Worm (Caenorhabditis elegans) whole organism, young adult: ENCODE data around the gene pot-1.
"Not testable (repeated sequence)": the region's sequence is repeated elsewhere in the genome, so short reads cannot be mapped to it uniquely, and the experiment has no call there.

Experiments
- B0019.2 ChIP-seq: fragments of 200-800 bp; sonication (Bioruptor generic); conservative IDR thresholded peaks from 2 replicates; pipeline ENCODE4 v1.3.6; 2022; ENCODE audit warnings: missing genetic modification reagents, missing genetic modification characterization, missing compliant biosample characterization
- B0261.1 ChIP-seq: sonication (generic microtip); optimal IDR thresholded peaks from 2 replicates; lab custom pipeline; 2016; ENCODE audit warnings: mild to moderate bottlenecking, missing genetic modification characterization, moderate library complexity, missing compliant biosample characterization
- B0336.3 ChIP-seq: fragments of 200-800 bp; sonication (Bioruptor generic); IDR thresholded peaks from 2 replicates; pipeline ENCODE4 v1.3.6; 2022; ENCODE audit warnings: missing genetic modification characterization, missing compliant biosample characterization
- C17E4.6 ChIP-seq: fragments of 200-800 bp; sonication (Bioruptor generic); IDR thresholded peaks from 2 replicates; pipeline ENCODE4 v1.3.6; 2022; ENCODE audit warnings: missing genetic modification reagents, missing genetic modification characterization, missing compliant biosample characterization
- D2030.7 ChIP-seq: fragments of 200-800 bp; sonication (Bioruptor generic); IDR thresholded peaks from 2 replicates; pipeline ENCODE4 v1.3.6; 2022; ENCODE audit warnings: missing genetic modification reagents, missing genetic modification characterization, missing compliant biosample characterization
- F49E8.2 ChIP-seq: sonication (generic microtip); optimal IDR thresholded peaks from 3 replicates; lab custom pipeline; 2017; ENCODE audit warnings: missing genetic modification characterization, mild to moderate bottlenecking, missing compliant biosample characterization, antibody characterized with exemption, moderate library complexity; ENCODE audit not compliant: insufficient read depth
- T07F8.4 ChIP-seq: sonication (generic microtip); optimal IDR thresholded peaks from 2 replicates; lab custom pipeline; 2016; ENCODE audit warnings: mild to moderate bottlenecking, missing genetic modification characterization, moderate library complexity, missing compliant biosample characterization
- Y53G8AR.9 ChIP-seq: fragments of 200-800 bp; sonication (Bioruptor generic); conservative IDR thresholded peaks from 2 replicates; pipeline ENCODE4 v1.3.6; 2022; ENCODE audit warnings: missing genetic modification reagents, missing genetic modification characterization, missing compliant biosample characterization
- akir-1 ChIP-seq: fragments of 200-800 bp; sonication (Bioruptor generic); optimal IDR thresholded peaks from 2 replicates; lab custom pipeline; 2018; ENCODE audit warnings: mild to moderate bottlenecking, missing genetic modification characterization, moderate library complexity, missing compliant biosample characterization
- ama-1 ChIP-seq, 3 experiments: fragments of 150-350 bp in 1 of 3; sonication (generic microtip) in 2 of 3; optimal IDR thresholded peaks; 2 replicates each; lab custom pipeline; 2014 to 2018; ENCODE audit warnings: missing biosample characterization in 2 of 3, missing genetic modification characterization in 2 of 3, missing genetic modification reagents in 2 of 3
- aptf-3 ChIP-seq: fragments of 200-800 bp; sonication (Bioruptor generic); IDR thresholded peaks from 2 replicates; pipeline ENCODE4 v1.3.6; 2022; ENCODE audit warnings: missing genetic modification characterization, missing compliant biosample characterization
- atf-7 ChIP-seq: sonication (generic microtip); optimal IDR thresholded peaks from 2 replicates; lab custom pipeline; 2017; ENCODE audit warnings: mild to moderate bottlenecking, missing genetic modification characterization, missing compliant biosample characterization
- attf-3 ChIP-seq: fragments of 200-800 bp; sonication (Bioruptor generic); conservative IDR thresholded peaks from 2 replicates; pipeline ENCODE4 v1.3.6; 2022; ENCODE audit warnings: missing genetic modification reagents, missing genetic modification characterization, missing compliant biosample characterization
- attf-6 ChIP-seq: fragments of 200-800 bp; sonication (Bioruptor generic); IDR thresholded peaks from 2 replicates; pipeline ENCODE4 v1.3.6; 2022; ENCODE audit warnings: missing genetic modification reagents, missing genetic modification characterization, missing compliant biosample characterization
- cebp-1 ChIP-seq, 2 experiments: fragments of 200-800 bp in 1 of 2; sonication (Bioruptor generic) in 1 of 2; sonication (generic microtip) in 1 of 2; IDR thresholded peaks in 1 of 2; optimal IDR thresholded peaks in 1 of 2; 2 replicates each; pipeline versions ENCODE4 v1.3.6 to Lab custom; 2017 to 2022; ENCODE audit warnings: missing compliant biosample characterization in 2 of 2, missing genetic modification characterization in 2 of 2, mild to moderate bottlenecking in 1 of 2, missing genetic modification reagents in 1 of 2, moderate library complexity in 1 of 2
- ceh-40 ChIP-seq: fragments of 200-800 bp; sonication (Bioruptor generic); IDR thresholded peaks from 2 replicates; pipeline ENCODE4 v1.3.6; 2022; ENCODE audit warnings: missing genetic modification characterization, missing compliant biosample characterization
- egl-18 ChIP-seq: fragments of 200-800 bp; sonication (Bioruptor generic); IDR thresholded peaks from 2 replicates; pipeline ENCODE4 v1.3.6; 2022; ENCODE audit warnings: missing genetic modification reagents, missing genetic modification characterization, missing compliant biosample characterization
- fkh-3 ChIP-seq: sonication (generic microtip); optimal IDR thresholded peaks from 2 replicates; lab custom pipeline; 2016; ENCODE audit warnings: mild to moderate bottlenecking, missing genetic modification characterization, missing compliant biosample characterization
- hlh-12 ChIP-seq: sonication (generic microtip); optimal IDR thresholded peaks from 2 replicates; lab custom pipeline; 2016; ENCODE audit warnings: missing genetic modification characterization, missing compliant biosample characterization
- hrde-1 ChIP-seq: sonication (generic microtip); optimal IDR thresholded peaks from 2 replicates; lab custom pipeline; 2016; ENCODE audit warnings: missing genetic modification characterization, mild to moderate bottlenecking, missing compliant biosample characterization, moderate library complexity, missing genotype, missing genetic modification reagents, borderline replicate concordance
- hsf-1 ChIP-seq: fragments of 200-800 bp; sonication (Bioruptor generic); IDR thresholded peaks from 2 replicates; pipeline ENCODE4 v1.3.6; 2022; ENCODE audit warnings: missing genetic modification reagents, missing genetic modification characterization, missing compliant biosample characterization
- lag-1 ChIP-seq: fragments of 200-800 bp; sonication (Bioruptor generic); IDR thresholded peaks from 2 replicates; pipeline ENCODE4 v1.3.6; 2022; ENCODE audit warnings: missing genetic modification reagents, missing genetic modification characterization, missing compliant biosample characterization
- let-607 ChIP-seq, 2 experiments: fragments of 200-800 bp in 1 of 2; sonication (Bioruptor generic) in 1 of 2; sonication (generic microtip) in 1 of 2; optimal IDR thresholded peaks; 2 replicates each; lab custom pipeline; 2016 to 2018; ENCODE audit warnings: mild to moderate bottlenecking in 2 of 2, missing compliant biosample characterization in 2 of 2, missing genetic modification characterization in 2 of 2, moderate library complexity in 2 of 2, missing genotype in 1 of 2
- lsl-1 ChIP-seq: fragments of 200-800 bp; sonication (Bioruptor generic); optimal IDR thresholded peaks from 2 replicates; lab custom pipeline; 2018; ENCODE audit warnings: mild to moderate bottlenecking, missing genetic modification characterization, moderate library complexity, missing compliant biosample characterization
- mxl-1 ChIP-seq: sonication (generic microtip); optimal IDR thresholded peaks from 2 replicates; lab custom pipeline; 2016; ENCODE audit warnings: missing genetic modification characterization, missing compliant biosample characterization
- nfya-1 ChIP-seq: sonication (generic microtip); optimal IDR thresholded peaks from 2 replicates; lab custom pipeline; 2017; ENCODE audit warnings: antibody characterized with exemption, missing compliant biosample characterization, missing genetic modification characterization, borderline replicate concordance; ENCODE audit not compliant: insufficient read depth
- nfyb-1 ChIP-seq: fragments of 200-800 bp; sonication (Bioruptor generic); IDR thresholded peaks from 2 replicates; pipeline ENCODE4 v1.3.6; 2022; ENCODE audit warnings: missing genetic modification reagents, missing genetic modification characterization, missing compliant biosample characterization
- nhr-120 ChIP-seq: fragments of 200-800 bp; sonication (Bioruptor generic); IDR thresholded peaks from 2 replicates; pipeline ENCODE4 v1.3.6; 2022; ENCODE audit warnings: missing genetic modification characterization, missing compliant biosample characterization
- nhr-27 ChIP-seq: fragments of 200-800 bp; sonication (Bioruptor generic); optimal IDR thresholded peaks from 2 replicates; lab custom pipeline; 2018; ENCODE audit warnings: mild to moderate bottlenecking, missing genetic modification characterization, moderate library complexity, missing compliant biosample characterization
- rcor-1 ChIP-seq: fragments of 200-800 bp; sonication (Bioruptor generic); IDR thresholded peaks from 2 replicates; pipeline ENCODE4 v1.3.6; 2022; ENCODE audit warnings: missing genetic modification reagents, missing genetic modification characterization, missing compliant biosample characterization
- rec-8 ChIP-seq, 2 experiments: sonication (generic microtip); optimal IDR thresholded peaks; 2 replicates each; lab custom pipeline; 2016; ENCODE audit warnings: mild to moderate bottlenecking in 2 of 2, missing genetic modification characterization in 2 of 2, missing genetic modification reagents in 2 of 2, missing genotype in 2 of 2, missing biosample characterization in 1 of 2, missing compliant biosample characterization in 1 of 2, moderate library complexity in 1 of 2
- snpc-1.3 ChIP-seq: sonication (generic microtip); optimal IDR thresholded peaks from 2 replicates; lab custom pipeline; 2017; ENCODE audit warnings: missing genetic modification characterization, mild to moderate bottlenecking, missing compliant biosample characterization, antibody characterized with exemption, moderate library complexity, missing genotype, missing genetic modification reagents; ENCODE audit not compliant: insufficient read depth
- snpc-3.4 ChIP-seq: sonication (generic microtip); optimal IDR thresholded peaks from 2 replicates; lab custom pipeline; 2017; ENCODE audit warnings: missing genetic modification characterization, mild to moderate bottlenecking, missing compliant biosample characterization, antibody characterized with exemption, moderate library complexity, missing genotype, missing genetic modification reagents
- xnd-1 ChIP-seq: sonication (generic microtip); optimal IDR thresholded peaks from 2 replicates; lab custom pipeline; 2016; ENCODE audit warnings: missing genotype, missing genetic modification reagents, missing genetic modification characterization, missing compliant biosample characterization
- zim-3 ChIP-seq: sonication (generic microtip); optimal IDR thresholded peaks from 2 replicates; lab custom pipeline; 2017; ENCODE audit warnings: mild to moderate bottlenecking, missing genetic modification characterization, moderate library complexity, missing compliant biosample characterization
- ztf-6 ChIP-seq: fragments of 200-800 bp; sonication (Bioruptor generic); IDR thresholded peaks from 2 replicates; pipeline ENCODE4 v1.3.6; 2022; ENCODE audit warnings: missing genetic modification reagents, missing genetic modification characterization, missing compliant biosample characterization

The pot-1 gene

DNA sequence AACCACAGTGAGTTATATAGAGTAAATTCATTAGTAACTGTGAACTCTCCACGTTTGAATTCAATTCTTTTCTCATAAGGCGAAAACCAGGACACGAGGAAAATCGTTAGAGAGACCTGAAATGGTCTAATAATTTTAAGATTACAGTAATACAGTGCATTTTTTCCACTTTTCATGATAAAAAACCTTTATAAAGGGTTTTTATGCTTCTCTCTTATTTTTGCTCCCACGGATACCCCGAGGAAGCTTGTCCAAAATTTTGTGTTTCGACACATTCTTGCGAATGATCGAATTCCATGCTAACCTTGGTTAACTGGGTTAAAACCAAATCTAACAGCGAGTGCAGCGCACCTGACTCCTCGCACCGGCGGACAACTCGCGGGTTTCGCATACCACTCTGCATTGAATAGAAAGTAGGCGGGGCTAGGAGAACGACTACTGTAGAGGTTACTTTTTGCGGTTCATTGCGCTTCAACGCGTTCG, 6.8 kb upstream of the pot-1 start (continued):
- TF ChIP-seq ama-1 (optimal IDR thresholded peaks at IDR 0.05; lab: Kevin White, UChicago), result peak; percentile 8
- no peak for TF ChIP-seq ama-1 (GFP tag; optimal IDR thresholded peaks at IDR 0.05; lab: Kevin White, UChicago)
- no peak for TF ChIP-seq aptf-3 (GFP tag; lab: Robert Waterston, UW)
- TF ChIP-seq cebp-1 (GFP tag; IDR thresholded peaks at IDR 0.05; lab: Robert Waterston, UW), result no peak
- TF ChIP-seq cebp-1 (tag; optimal IDR thresholded peaks at IDR 0.05; lab: Kevin White, UChicago), result no peak
- no peak for TF ChIP-seq B0261.1 (tag; lab: Kevin White, UChicago)
- peak; percentile 55; the same call in 1 of the 2 replicates for TF ChIP-seq rcor-1 (GFP tag; lab: Robert Waterston, UW)
- no peak for TF ChIP-seq egl-18 (GFP tag; lab: Robert Waterston, UW)
- TF ChIP-seq ceh-40 (GFP tag; lab: Robert Waterston, UW), result no peak
- TF ChIP-seq lag-1, result no peak
- TF ChIP-seq hrde-1 (tag; lab: Kevin White, UChicago), result peak; percentile 75
- no peak for TF ChIP-seq T07F8.4 (tag; lab: Kevin White, UChicago)
- TF ChIP-seq xnd-1 (tag; lab: Kevin White, UChicago), result no peak
- TF ChIP-seq attf-3, result peak; percentile 50; the same call in 1 of the 2 replicates

- TF ChIP-seq mxl-1 (tag; lab: Kevin White, UChicago), result no peak
- TF ChIP-seq Y53G8AR.9, result no peak
- no peak for TF ChIP-seq attf-6
- no peak for TF ChIP-seq zim-3 (tag; lab: Kevin White, UChicago)
- TF ChIP-seq C17E4.6 (GFP tag; lab: Robert Waterston, UW), result no peak
Measured at ce11 chrIII:7138178-7138577, 4.7 kb upstream of the pot-1 start, which contains the start of gene B0280.11. B0280.11 (minus strand) TSS chrIII:7138278.

DNA sequence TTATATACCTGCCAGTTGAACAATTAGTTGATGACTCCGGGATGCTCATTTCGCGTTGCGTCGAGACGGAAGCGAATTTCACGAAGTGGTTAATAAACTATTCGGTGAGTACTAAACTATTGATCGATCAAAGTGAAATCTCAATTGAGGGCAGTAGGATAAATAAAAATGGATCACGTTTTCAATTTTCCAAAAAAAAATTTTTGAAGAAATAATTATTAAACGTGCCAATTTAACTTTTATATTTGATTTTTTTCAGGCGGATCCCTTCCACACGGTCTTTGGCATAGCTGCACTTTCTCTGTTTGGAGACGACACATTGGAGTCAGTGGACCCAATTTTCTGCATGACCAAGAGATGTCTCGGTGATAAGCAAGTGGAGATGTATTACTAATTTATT, 2.5 kb upstream of the pot-1 start, which contains the start of gene B0280.17:
B0280.17 (minus strand) TSS at position 101 of the 400 bp plus-strand sequence.
- TF ChIP-seq B0019.2 (GFP tag; lab: Robert Waterston, UW), result no peak
- TF ChIP-seq F49E8.2, result no peak
- TF ChIP-seq hsf-1, result no peak
- TF ChIP-seq atf-7, result no peak
- TF ChIP-seq ama-1 (optimal IDR thresholded peaks at IDR 0.05; lab: Kevin White, UChicago), result no peak
- TF ChIP-seq ama-1 (GFP tag; optimal IDR thresholded peaks at IDR 0.05; lab: Kevin White, UChicago), result no peak

DNA sequence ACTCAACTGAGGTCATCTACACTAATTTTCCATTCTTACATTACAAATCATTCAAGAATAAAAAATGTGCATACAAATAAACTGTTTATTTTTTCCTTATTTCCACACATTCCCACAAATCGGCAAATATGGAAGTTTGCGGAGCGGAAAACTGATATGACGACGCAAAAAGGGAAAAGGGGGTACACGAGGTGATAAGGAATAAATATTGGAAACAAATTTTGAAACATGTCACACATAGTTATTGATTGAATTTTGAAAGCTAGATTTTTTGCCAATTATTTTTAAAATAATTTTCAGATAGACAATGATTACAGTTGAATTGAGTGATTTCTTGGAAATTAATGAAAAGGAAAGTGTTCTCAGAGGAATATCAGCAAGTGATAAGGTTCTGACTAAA, 4.9 kb downstream of the pot-1 start, which contains the start of gene viro-2:
viro-2 (plus strand) TSS at position 301 of the 400 bp plus-strand sequence.
- not testable (repeated sequence) for TF ChIP-seq ama-1 (optimal IDR thresholded peaks at IDR 0.05; lab: Kevin White, UChicago); ama-1 (GFP tag; optimal IDR thresholded peaks at IDR 0.05; lab: Kevin White, UChicago); nfyb-1 (GFP tag; lab: Robert Waterston, UW); nfya-1 (tag; lab: Kevin White, UChicago)
- TF ChIP-seq, all 124 proteins: peak for 0; not testable (repeated sequence) for 124

DNA sequence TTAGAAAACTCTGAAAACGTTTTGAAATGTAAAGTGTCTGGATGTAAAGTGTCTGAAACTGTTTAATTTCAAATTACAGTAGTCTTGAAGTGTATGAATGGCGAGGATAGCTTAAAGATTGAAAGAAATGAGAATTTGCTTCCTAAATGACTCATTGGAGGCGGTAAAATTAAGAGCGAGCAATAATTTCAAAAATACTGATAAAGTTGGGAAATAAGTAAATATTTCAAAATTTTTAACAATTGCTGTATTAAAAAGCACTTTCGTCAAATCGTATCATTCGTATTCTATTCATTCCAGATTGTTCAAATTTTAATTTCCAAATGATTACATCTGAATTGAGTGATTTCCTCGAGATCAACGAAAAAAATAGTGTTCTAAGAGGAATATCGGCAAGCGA, 9.1 kb downstream of the pot-1 start, which contains the start of gene B0280.2:
B0280.2 (plus strand) TSS at position 301 of the 400 bp plus-strand sequence.
- TF ChIP-seq nhr-120 (GFP tag; lab: Robert Waterston, UW), result no peak

- TF ChIP-seq nhr-27 (tag; lab: Kevin White, UChicago) (no peak), cebp-1 (GFP tag; IDR thresholded peaks at IDR 0.05; lab: Robert Waterston, UW) (no peak), cebp-1 (tag; optimal IDR thresholded peaks at IDR 0.05; lab: Kevin White, UChicago) (peak; percentile 6), D2030.7 (GFP tag; lab: Robert Waterston, UW) (no peak), snpc-1.3 (tag; lab: Kevin White, UChicago) (peak; percentile 41), lsl-1 (peak; percentile 14), let-607 (tag; optimal IDR thresholded peaks at IDR 0.05; lab: Kevin White, UChicago) (no peak), snpc-3.4 (tag; lab: Kevin White, UChicago) (peak; percentile 12), akir-1 (GFP tag; lab: Kevin White, UChicago) (no peak), mxl-1 (tag; lab: Kevin White, UChicago) (no peak), fkh-3 (tag; lab: Kevin White, UChicago) (no peak), ztf-6 (GFP tag; lab: Robert Waterston, UW) (no peak), B0336.3 (GFP tag; lab: Robert Waterston, UW) (no peak), hlh-12 (no peak), rec-8 (tag; optimal IDR thresholded peaks at IDR 0.05; lab: Kevin White, UChicago) (no peak)
Measured at ce11 chrIII:7122860-7123259, 10.6 kb downstream of the pot-1 start, which contains the start of the genes B0280.9 and rpia-1. B0280.9 (minus strand) TSS chrIII:7122895. rpia-1 (plus strand) TSS chrIII:7123128.
